Worm (Caenorhabditis elegans): Measurements from ENCODE around the gene M60.6.

- TF ChIP-seq ama-1 (optimal IDR thresholded peaks at IDR 0.05) = no peak
- no peak for TF ChIP-seq sea-1 (GFP tag; conservative IDR thresholded peaks at IDR 0.05)
- 0 out of 2 replicates have a peak, but pooled peaks have one; percentile 2 for TF ChIP-seq flt-1 (GFP tag; IDR thresholded peaks at IDR 0.05)
- no peak for TF ChIP-seq ceh-13 (GFP tag; optimal IDR thresholded peaks at IDR 0.05)
- no peak for TF ChIP-seq tbx-11 (GFP tag; IDR thresholded peaks at IDR 0.05)
- TF ChIP-seq B0310.2 (tag; optimal IDR thresholded peaks at IDR 0.05) = no peak
Measured at ce11 chrX:8286740-8287299, 34.6 kb upstream of the M60.6 start, which contains the start of gene sec-16A.2.
